Fruit fly (Drosophila melanogaster) whole organism, adult: ENCODE measurements around the gene ppk30.

Experiments
- CG12768 ChIP-seq: fragments of 200-800 bp; sonication (Bioruptor generic); optimal IDR thresholded peaks from 2 replicates; lab custom pipeline; 2017; ENCODE audit warnings: missing biosample characterization, missing genetic modification characterization, mild to moderate bottlenecking, moderate library complexity, missing genetic modification reagents
- CG14711 ChIP-seq: fragments of 200-800 bp; sonication (Bioruptor generic); optimal IDR thresholded peaks from 2 replicates; lab custom pipeline; 2018; ENCODE audit warnings: missing biosample characterization, mild to moderate bottlenecking, missing genetic modification characterization, moderate library complexity
- CG1620 ChIP-seq: fragments of 200-800 bp; sonication (Bioruptor generic); optimal IDR thresholded peaks from 2 replicates; lab custom pipeline; 2016; ENCODE audit warnings: missing biosample characterization, missing genetic modification characterization
- CG33017 ChIP-seq: fragments of 200-800 bp; sonication (Bioruptor generic); optimal IDR thresholded peaks from 2 replicates; lab custom pipeline; 2018; ENCODE audit warnings: missing biosample characterization, mild to moderate bottlenecking, missing genetic modification characterization, moderate library complexity
- CG5204 ChIP-seq: fragments of 200-800 bp; sonication (Bioruptor generic); optimal IDR thresholded peaks from 2 replicates; lab custom pipeline; 2016; ENCODE audit warnings: missing biosample characterization, missing genetic modification characterization
- Clk ChIP-seq: fragments of 200-800 bp; sonication (Bioruptor generic); optimal IDR thresholded peaks from 2 replicates; lab custom pipeline; 2017; ENCODE audit warnings: missing biosample characterization, missing genetic modification characterization
- Crg-1 ChIP-seq: fragments of 200-800 bp; sonication (Bioruptor generic); optimal IDR thresholded peaks from 2 replicates; lab custom pipeline; 2016; ENCODE audit warnings: missing biosample characterization, missing genetic modification characterization
- cnc ChIP-seq, 2 experiments: fragments of >200 bp; optimal IDR thresholded peaks; 2 replicates each; lab custom pipeline; 2017
- kay ChIP-seq: fragments of 200-800 bp; sonication (Bioruptor generic); peaks from one replicate; lab custom pipeline; 2016; ENCODE audit warnings: missing biosample characterization, missing genetic modification characterization, borderline replicate concordance
- pad ChIP-seq: fragments of 200-800 bp; sonication (Bioruptor generic); optimal IDR thresholded peaks from 3 replicates; lab custom pipeline; 2017; ENCODE audit warnings: missing biosample characterization, missing genetic modification characterization, mild to moderate bottlenecking, moderate library complexity, missing genetic modification reagents
- tj ChIP-seq: fragments of 200-800 bp; sonication (Bioruptor generic); optimal IDR thresholded peaks from 3 replicates; lab custom pipeline; 2017; ENCODE audit warnings: missing biosample characterization, mild to moderate bottlenecking, missing genetic modification characterization, moderate library complexity

- TF ChIP-seq Crg-1: no peak
- peak; percentile 9 for TF ChIP-seq pad (GFP tag; lab: Kevin White, UChicago)
- TF ChIP-seq Clk (GFP tag; lab: Kevin White, UChicago): peak; percentile 38
- peak; percentile 61 for TF ChIP-seq CG14711 (tag; lab: Kevin White, UChicago)
- no peak for TF ChIP-seq kay (GFP tag; lab: Kevin White, UChicago)
- peak; percentile 57 for TF ChIP-seq CG12768 (GFP tag; lab: Kevin White, UChicago)
- no peak for TF ChIP-seq tj (GFP tag; lab: Kevin White, UChicago)
- TF ChIP-seq CG1620 (GFP tag; lab: Kevin White, UChicago): no peak
- TF ChIP-seq cnc (optimal IDR thresholded peaks at IDR 0.05; lab: Kevin White, UChicago): no peak
- TF ChIP-seq CG33017 (tag; lab: Kevin White, UChicago): peak; percentile 80
- no peak for TF ChIP-seq CG5204 (GFP tag; lab: Kevin White, UChicago)
These were observed 48.6 kb downstream of the ppk30 start for dm6 chr3R:29717519-29717918.
